Worm (Caenorhabditis elegans) whole organism, L1 larva: Measurements from ENCODE around the gene Y102A11A.9.

Experiments used
- C04F5.9 ChIP-seq: sonication (generic microtip); optimal IDR thresholded peaks from 2 replicates; lab custom pipeline; 2016; ENCODE audit warnings: missing genetic modification characterization, missing compliant biosample characterization
- C16A3.4 ChIP-seq: fragments of 150-350 bp; optimal IDR thresholded peaks from 2 replicates; lab custom pipeline; 2014; ENCODE audit warnings: missing biosample characterization, missing genetic modification characterization
- C34B4.2 ChIP-seq: sonication (generic microtip); optimal IDR thresholded peaks from 2 replicates; lab custom pipeline; 2017; ENCODE audit warnings: mild to moderate bottlenecking, missing genetic modification characterization, missing compliant biosample characterization
- aha-1 ChIP-seq: fragments of 150-350 bp; optimal IDR thresholded peaks from 2 replicates; lab custom pipeline; 2014; ENCODE audit warnings: missing biosample characterization, missing genetic modification characterization
- alr-1 ChIP-seq: fragments of 200-800 bp; sonication (Bioruptor generic); optimal IDR thresholded peaks from 2 replicates; lab custom pipeline; 2018; ENCODE audit warnings: borderline replicate concordance, mild to moderate bottlenecking, missing genetic modification characterization, missing compliant biosample characterization
- ama-1 ChIP-seq: fragments of 150-350 bp; optimal IDR thresholded peaks from 2 replicates; lab custom pipeline; 2014
- blmp-1 ChIP-seq: fragments of 150-350 bp; optimal IDR thresholded peaks from 2 replicates; lab custom pipeline; 2014; ENCODE audit warnings: missing biosample characterization, missing genetic modification characterization
- ceh-88 ChIP-seq: fragments of 200-800 bp; sonication (Bioruptor generic); IDR thresholded peaks from 2 replicates; pipeline ENCODE4 v1.3.6; 2022; ENCODE audit warnings: missing genetic modification characterization, missing compliant biosample characterization
- ceh-90 ChIP-seq: sonication (generic microtip); optimal IDR thresholded peaks from 2 replicates; lab custom pipeline; 2016; ENCODE audit warnings: missing genetic modification characterization, missing compliant biosample characterization
- efl-3 ChIP-seq: fragments of 200-800 bp; sonication (Bioruptor generic); optimal IDR thresholded peaks from 2 replicates; lab custom pipeline; 2018; ENCODE audit warnings: mild to moderate bottlenecking, missing genetic modification characterization, missing compliant biosample characterization
- egl-13 ChIP-seq: sonication (generic microtip); optimal IDR thresholded peaks from 2 replicates; lab custom pipeline; 2016; ENCODE audit warnings: missing genotype, missing genetic modification reagents, missing genetic modification characterization, missing compliant biosample characterization
- egl-27 ChIP-seq, 2 experiments: fragments of 150-350 bp in 1 of 2; sonication (generic microtip); optimal IDR thresholded peaks; 3 replicates each; lab custom pipeline; 2017 to 2018; ENCODE audit warnings: missing biosample characterization in 2 of 2, missing genetic modification characterization in 2 of 2, missing genetic modification reagents in 2 of 2
- elt-2 ChIP-seq: sonication (generic microtip); optimal IDR thresholded peaks from 2 replicates; lab custom pipeline; 2016; ENCODE audit warnings: missing genetic modification characterization, mild to moderate bottlenecking, inconsistent platforms, missing compliant biosample characterization, missing genetic modification reagents
- fkh-4 ChIP-seq: sonication (generic microtip); optimal IDR thresholded peaks from 2 replicates; lab custom pipeline; 2016; ENCODE audit warnings: missing compliant biosample characterization, missing genetic modification characterization, borderline replicate concordance
- fkh-8 ChIP-seq: sonication (generic microtip); optimal IDR thresholded peaks from 2 replicates; lab custom pipeline; 2016; ENCODE audit warnings: mild to moderate bottlenecking, missing genetic modification characterization, missing compliant biosample characterization
- grh-1 ChIP-seq: fragments of 200-800 bp; sonication (Bioruptor generic); IDR thresholded peaks from 2 replicates; pipeline ENCODE4 v1.3.6; 2022; ENCODE audit warnings: missing genetic modification reagents, missing genetic modification characterization, missing compliant biosample characterization
- hpl-2 ChIP-seq: fragments of 150-350 bp; optimal IDR thresholded peaks from 2 replicates; lab custom pipeline; 2014; ENCODE audit warnings: missing biosample characterization, missing genetic modification reagents, missing genetic modification characterization
- isw-1 ChIP-seq: fragments of 200-800 bp; sonication (Bioruptor generic); IDR thresholded peaks from 2 replicates; pipeline ENCODE4 v1.3.6; 2022; ENCODE audit warnings: missing genetic modification characterization, missing compliant biosample characterization
- lin-13 ChIP-seq: fragments of 150-350 bp; optimal IDR thresholded peaks from 2 replicates; lab custom pipeline; 2014; ENCODE audit warnings: missing biosample characterization, missing genetic modification reagents, missing genetic modification characterization
- lin-14 ChIP-seq: fragments of 200-800 bp; sonication (Bioruptor generic); optimal IDR thresholded peaks from 2 replicates; lab custom pipeline; 2018; ENCODE audit warnings: mild to moderate bottlenecking, missing genetic modification characterization, moderate library complexity, missing compliant biosample characterization
- lin-39 ChIP-seq: fragments of 150-350 bp; optimal IDR thresholded peaks from 2 replicates; lab custom pipeline; 2014; ENCODE audit warnings: missing biosample characterization, missing genetic modification reagents, missing genetic modification characterization
- mab-9 ChIP-seq: fragments of 200-800 bp; sonication (Bioruptor generic); IDR thresholded peaks from 2 replicates; pipeline ENCODE4 v1.3.6; 2022; ENCODE audit warnings: missing genetic modification reagents, missing genetic modification characterization, missing compliant biosample characterization
- mdl-1 ChIP-seq, 2 experiments: fragments of 150-350 bp; optimal IDR thresholded peaks; 2 replicates each; lab custom pipeline; 2014 to 2017; ENCODE audit warnings: missing biosample characterization in 2 of 2, missing genetic modification characterization in 2 of 2, inconsistent platforms in 1 of 2
- nhr-11 ChIP-seq: fragments of 150-350 bp; optimal IDR thresholded peaks from 2 replicates; lab custom pipeline; 2014; ENCODE audit warnings: missing biosample characterization, missing genetic modification characterization
- nhr-237 ChIP-seq: fragments of 150-350 bp; optimal IDR thresholded peaks from 2 replicates; lab custom pipeline; 2014; ENCODE audit warnings: missing biosample characterization, missing genetic modification characterization
- nhr-77 ChIP-seq: fragments of 150-350 bp; optimal IDR thresholded peaks from 2 replicates; lab custom pipeline; 2014; ENCODE audit warnings: missing biosample characterization, missing genetic modification characterization
- pax-3 ChIP-seq: fragments of 200-800 bp; sonication (Bioruptor generic); optimal IDR thresholded peaks from 2 replicates; lab custom pipeline; 2018; ENCODE audit warnings: mild to moderate bottlenecking, missing genetic modification characterization, moderate library complexity, missing compliant biosample characterization
- rnt-1 ChIP-seq: sonication (generic microtip); optimal IDR thresholded peaks from 2 replicates; lab custom pipeline; 2016; ENCODE audit warnings: mild to moderate bottlenecking, missing genetic modification characterization, moderate library complexity, missing compliant biosample characterization
- skn-1 ChIP-seq: fragments of 150-350 bp; optimal IDR thresholded peaks from 2 replicates; lab custom pipeline; 2014; ENCODE audit warnings: missing biosample characterization, missing genetic modification characterization
- snpc-4 ChIP-seq: fragments of 150-350 bp; optimal IDR thresholded peaks from 2 replicates; lab custom pipeline; 2014; ENCODE audit warnings: missing biosample characterization, missing genetic modification characterization
- sox-4 ChIP-seq: sonication (generic microtip); optimal IDR thresholded peaks from 2 replicates; lab custom pipeline; 2016; ENCODE audit warnings: missing genetic modification characterization, missing compliant biosample characterization
- sptf-1 ChIP-seq: fragments of 150-350 bp; optimal IDR thresholded peaks from 2 replicates; lab custom pipeline; 2014; ENCODE audit warnings: missing biosample characterization, missing genetic modification characterization
- tlp-1 ChIP-seq: fragments of 150-350 bp; optimal IDR thresholded peaks from 2 replicates; lab custom pipeline; 2014; ENCODE audit warnings: missing biosample characterization, missing genetic modification characterization
- unc-30 ChIP-seq: sonication (generic microtip); optimal IDR thresholded peaks from 2 replicates; lab custom pipeline; 2017; ENCODE audit warnings: missing biosample characterization, missing genetic modification characterization
- unc-62 ChIP-seq: fragments of 150-350 bp; optimal IDR thresholded peaks from 2 replicates; lab custom pipeline; 2014; ENCODE audit warnings: missing biosample characterization, missing genetic modification reagents, missing genetic modification characterization
- ztf-11 ChIP-seq, 2 experiments: sonication (generic microtip); optimal IDR thresholded peaks; 2 replicates each; lab custom pipeline; 2016 to 2017; ENCODE audit warnings: missing genetic modification characterization in 2 of 2, missing biosample characterization in 1 of 2, missing compliant biosample characterization in 1 of 2

Y102A11A.9 gene

ce11 chrX:1969575-1969974 is 43.4 kb upstream of the Y102A11A.9 start, which contains the start of gene str-79:
str-79 (plus strand) TSS chrX:1969875.
- TF ChIP-seq hpl-2 (GFP tag; lab: Kevin White, UChicago) (no peak), nhr-11 (tag; lab: Kevin White, UChicago) (no peak), C04F5.9 (tag; lab: Kevin White, UChicago) (no peak), lin-39 (no peak), skn-1 (no peak), egl-13 (tag; lab: Kevin White, UChicago) (no peak)

DNA sequence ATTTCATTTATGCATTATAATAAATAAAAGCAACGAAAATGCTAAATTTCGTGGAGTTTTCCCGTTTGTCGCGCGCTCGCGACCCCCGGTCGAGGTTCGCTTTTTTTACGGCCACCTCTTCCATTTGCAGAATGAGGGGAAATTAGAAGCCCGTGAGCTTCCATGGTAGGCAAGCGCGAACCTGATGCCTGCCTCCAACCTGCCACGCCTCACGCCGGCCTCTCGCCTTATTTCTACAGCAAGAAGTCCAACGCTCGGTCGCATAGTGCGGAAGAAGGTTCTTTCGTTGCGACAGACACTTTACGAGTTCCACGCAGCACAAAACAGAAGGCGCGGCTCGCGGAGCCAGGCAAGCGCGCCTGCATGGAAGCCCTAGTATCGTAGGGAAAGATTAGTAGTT is 41.3 kb upstream of the Y102A11A.9 start:
- TF ChIP-seq mab-9 (GFP tag; lab: Robert Waterston, UW), result no peak
- no peak for TF ChIP-seq blmp-1 (tag; lab: Kevin White, UChicago)
- no peak for TF ChIP-seq elt-2
- TF ChIP-seq egl-27 (tag; optimal IDR thresholded peaks at IDR 0.05; lab: Kevin White, UChicago), result no peak

- TF ChIP-seq nhr-237, result no peak
- TF ChIP-seq nhr-77 (tag; lab: Kevin White, UChicago), result no peak
- TF ChIP-seq efl-3 (GFP tag; lab: Kevin White, UChicago), result no peak
- TF ChIP-seq alr-1, result no peak
- TF ChIP-seq blmp-1 (tag; lab: Kevin White, UChicago), result no peak
- no peak for TF ChIP-seq unc-30 (tag; lab: Kevin White, UChicago)
- TF ChIP-seq rnt-1, result no peak
- TF ChIP-seq grh-1 (GFP tag; lab: Robert Waterston, UW), result no peak
- TF ChIP-seq ztf-11 (tag; optimal IDR thresholded peaks at IDR 0.05; lab: Kevin White, UChicago), result no peak
- no peak for TF ChIP-seq ceh-90
- no peak for TF ChIP-seq sptf-1
- no peak for TF ChIP-seq fkh-8 (tag; lab: Kevin White, UChicago)
- TF ChIP-seq ceh-88, result no peak
- no peak for TF ChIP-seq lin-13 (GFP tag; lab: Kevin White, UChicago)
These were observed 40.2 kb upstream of the Y102A11A.9 start for ce11 chrX:1972766-1973165.

- TF ChIP-seq egl-27 (tag; optimal IDR thresholded peaks at IDR 0.05; lab: Kevin White, UChicago) (no peak), ama-1 (no peak), isw-1 (GFP tag; lab: Robert Waterston, UW) (no peak), ceh-90 (no peak)
These were observed 38.3 kb upstream of the Y102A11A.9 start, which contains the start of gene F52D2.5 for ce11 chrX:1974699-1975098. F52D2.5 (minus strand) TSS chrX:1974799.

- no peak for TF ChIP-seq nhr-77 (tag; lab: Kevin White, UChicago)
- no peak for TF ChIP-seq unc-62 (GFP tag; lab: Kevin White, UChicago)
- TF ChIP-seq rnt-1, result no peak
- TF ChIP-seq snpc-4 (tag; lab: Kevin White, UChicago), result no peak
- no peak for TF ChIP-seq sox-4 (tag; lab: Kevin White, UChicago)
- no peak for TF ChIP-seq skn-1
- TF ChIP-seq ztf-11 (tag; optimal IDR thresholded peaks at IDR 0.05; lab: Kevin White, UChicago), result no peak
- TF ChIP-seq aha-1 (tag; lab: Kevin White, UChicago), result no peak
- no peak for TF ChIP-seq pax-3 (tag; lab: Kevin White, UChicago)
- TF ChIP-seq lin-14 (GFP tag; lab: Kevin White, UChicago), result no peak
- no peak for TF ChIP-seq C16A3.4 (tag; lab: Kevin White, UChicago)
- no peak for TF ChIP-seq fkh-4 (tag; lab: Kevin White, UChicago)
- TF ChIP-seq C34B4.2, result no peak
- TF ChIP-seq mdl-1 (tag; optimal IDR thresholded peaks at IDR 0.05; lab: Kevin White, UChicago), result no peak
- no peak for TF ChIP-seq tlp-1 (tag; lab: Kevin White, UChicago)
These were observed 37.3 kb upstream of the Y102A11A.9 start, which contains the start of gene F52D2.6 for ce11 chrX:1975692-1976091. F52D2.6 (plus strand) TSS chrX:1975992.
